Worm (Caenorhabditis elegans): ENCODE measurements around the gene srg-9.

The srg-9 gene

ce11 chrIII:6236649-6237048, 19.9 kb downstream of the srg-9 start, which contains the start of gene T12A2.21:
Gene T12A2.21, minus strand, starts transcription at chrIII:6236749.
- no peak for TF ChIP-seq lsl-1 (GFP tag; optimal IDR thresholded peaks at IDR 0.05)
- TF ChIP-seq ceh-40 (GFP tag; IDR thresholded peaks at IDR 0.05) = no peak
- TF ChIP-seq attf-5 (GFP tag; optimal IDR thresholded peaks at IDR 0.05) = no peak
- TF ChIP-seq lag-1 (GFP tag; IDR thresholded peaks at IDR 0.05) = no peak
- no peak for TF ChIP-seq B0261.1 (tag; optimal IDR thresholded peaks at IDR 0.05)
- no peak for TF ChIP-seq hlh-26 (GFP tag; conservative IDR thresholded peaks at IDR 0.05)
- TF ChIP-seq Y53F4B.3 (GFP tag; IDR thresholded peaks at IDR 0.05) = no peak
- no peak for TF ChIP-seq lsy-27 (tag; optimal IDR thresholded peaks at IDR 0.05; ENCODE audit: borderline replicate concordance, insufficient read depth)

ce11 chrIII:6231880-6232279, 24.7 kb downstream of the srg-9 start:
- TF ChIP-seq akir-1 (GFP tag; optimal IDR thresholded peaks at IDR 0.05) (no peak), mcd-1 (GFP tag; IDR thresholded peaks at IDR 0.05) (no peak), ceh-91 (GFP tag; IDR thresholded peaks at IDR 0.05) (no peak), nhr-80 (tag; optimal IDR thresholded peaks at IDR 0.05) (peak; percentile 68), ztf-25 (GFP tag; IDR thresholded peaks at IDR 0.05) (no peak), ztf-22 (GFP tag; optimal IDR thresholded peaks at IDR 0.05) (no peak), die-1 (tag; optimal IDR thresholded peaks at IDR 0.05) (no peak), hmg-1.2 (GFP tag; IDR thresholded peaks at IDR 0.05) (peak; percentile 68; the same call in 1 of the 2 replicates), ekl-4 (GFP tag; IDR thresholded peaks at IDR 0.05) (no peak), ztf-6 (GFP tag; IDR thresholded peaks at IDR 0.05) (no peak), F37B4.10 (GFP tag; IDR thresholded peaks at IDR 0.05) (no peak), nhr-179 (tag; optimal IDR thresholded peaks at IDR 0.05) (no peak), egl-44 (GFP tag; IDR thresholded peaks at IDR 0.05) (no peak), attf-5 (GFP tag; optimal IDR thresholded peaks at IDR 0.05) (no peak)

- TF ChIP-seq C06A6.2 (GFP tag; conservative IDR thresholded peaks at IDR 0.05) (no peak), hmg-20 (GFP tag; IDR thresholded peaks at IDR 0.05) (no peak), nfyb-1 (GFP tag; IDR thresholded peaks at IDR 0.05) (no peak), athp-1 (tag; optimal IDR thresholded peaks at IDR 0.05) (no peak), attf-5 (GFP tag; optimal IDR thresholded peaks at IDR 0.05) (no peak)
These were observed 25.7 kb downstream of the srg-9 start, which contains the start of gene esyt-2 for ce11 chrIII:6230870-6231269. Gene esyt-2, minus strand, starts transcription at chrIII:6230970.

- peak; percentile 82 for TF ChIP-seq hmg-1.2 (GFP tag; IDR thresholded peaks at IDR 0.05)
- no peak for TF ChIP-seq zim-3 (tag; optimal IDR thresholded peaks at IDR 0.05)
These were observed 35.2 kb downstream of the srg-9 start for ce11 chrIII:6221403-6221802.

DNA sequence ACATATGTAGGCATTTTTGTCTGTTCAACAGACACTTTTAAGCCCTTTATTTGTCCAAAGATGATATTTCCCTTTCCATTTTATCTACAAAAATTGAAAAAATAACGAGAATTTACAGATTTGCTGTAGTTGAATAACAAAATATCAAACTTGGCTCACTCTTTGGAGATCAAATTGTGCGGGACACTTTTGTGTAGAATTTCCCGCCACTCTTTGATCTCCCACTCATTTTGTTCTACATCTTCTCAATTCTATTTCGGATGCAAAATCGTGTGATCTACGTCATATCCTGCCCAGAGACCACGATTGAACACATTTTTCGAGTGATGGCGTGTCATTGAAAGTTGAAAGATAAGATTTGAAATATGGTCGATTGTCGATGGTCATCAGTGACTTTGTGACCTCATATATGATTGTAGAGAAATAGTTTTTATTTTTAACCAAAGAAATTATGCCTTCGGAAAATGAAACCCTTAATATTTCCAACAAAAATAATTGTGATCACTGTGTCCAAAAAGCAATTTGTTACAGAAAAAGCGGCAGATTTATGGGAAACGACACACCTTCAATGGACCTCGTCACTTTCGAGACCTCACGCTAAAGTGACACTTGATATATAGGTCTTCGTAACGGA, 39.6 kb downstream of the srg-9 start, which contains the start of gene hot-4:
hot-4 (plus strand) TSS at position 584 of the 634 bp plus-strand sequence.
- TF ChIP-seq snpc-4 (GFP tag; optimal IDR thresholded peaks at IDR 0.05) (no peak), snpc-4 (tag; optimal IDR thresholded peaks at IDR 0.05) (no peak), C06A6.2 (GFP tag; conservative IDR thresholded peaks at IDR 0.05) (no peak), ztf-6 (GFP tag; IDR thresholded peaks at IDR 0.05) (no peak), madf-8 (GFP tag; conservative IDR thresholded peaks at IDR 0.05) (peak; percentile 31; the same call in 1 of the 2 replicates), aptf-2 (GFP tag; conservative IDR thresholded peaks at IDR 0.05) (no peak), F22D6.2 (tag; optimal IDR thresholded peaks at IDR 0.05) (no peak), sdz-38 (tag; optimal IDR thresholded peaks at IDR 0.05) (no peak), mxl-1 (tag; optimal IDR thresholded peaks at IDR 0.05) (no peak), efl-1 (GFP tag; optimal IDR thresholded peaks at IDR 0.05) (peak; percentile 66), fkh-3 (tag; optimal IDR thresholded peaks at IDR 0.05) (no peak), lsl-1 (GFP tag; optimal IDR thresholded peaks at IDR 0.05) (no peak), F33H1.4 (GFP tag; IDR thresholded peaks at IDR 0.05) (peak; percentile 18; the same call in 1 of the 2 replicates), hmg-1.2 (GFP tag; IDR thresholded peaks at IDR 0.05) (no peak), ztf-3 (GFP tag; optimal IDR thresholded peaks at IDR 0.05) (no peak), nhr-80 (tag; optimal IDR thresholded peaks at IDR 0.05) (no peak), madf-6 (GFP tag; IDR thresholded peaks at IDR 0.05) (peak; percentile 84), him-1 (tag; optimal IDR thresholded peaks at IDR 0.05) (no peak), egrh-3 (GFP tag; IDR thresholded peaks at IDR 0.05) (no peak), Y53G8AR.9 (GFP tag; conservative IDR thresholded peaks at IDR 0.05) (no peak), dpl-1 (GFP tag; optimal IDR thresholded peaks at IDR 0.05) (peak; percentile 19)
